Worm (Caenorhabditis elegans) whole organism, mixed stage, embryonic: ENCODE results near the gene F58F9.3.

Experiments used
- M03D4.4 ChIP-seq: sonication (generic microtip); optimal IDR thresholded peaks from 2 replicates; lab custom pipeline; 2017; ENCODE audit warnings: mild to moderate bottlenecking, missing genetic modification characterization, missing compliant biosample characterization
- blmp-1 ChIP-seq: fragments of 150-350 bp; optimal IDR thresholded peaks from 2 replicates; lab custom pipeline; 2014; ENCODE audit warnings: missing biosample characterization, missing genetic modification characterization
- ceh-83 ChIP-seq: fragments of 200-800 bp; sonication (Bioruptor generic); optimal IDR thresholded peaks from 2 replicates; lab custom pipeline; 2018; ENCODE audit warnings: mild to moderate bottlenecking, missing genetic modification characterization, missing compliant biosample characterization
- ces-1 ChIP-seq: fragments of 150-350 bp; optimal IDR thresholded peaks from 2 replicates; lab custom pipeline; 2014; ENCODE audit warnings: missing biosample characterization, missing genetic modification reagents, missing genetic modification characterization
- cnd-1 ChIP-seq: fragments of 200-800 bp; sonication (Bioruptor generic); optimal IDR thresholded peaks from 2 replicates; lab custom pipeline; 2018; ENCODE audit warnings: mild to moderate bottlenecking, missing genetic modification characterization, missing compliant biosample characterization
- drap-1 ChIP-seq: fragments of 200-800 bp; sonication (Bioruptor generic); optimal IDR thresholded peaks from 3 replicates; lab custom pipeline; 2018; ENCODE audit warnings: mild to moderate bottlenecking, missing genetic modification characterization, missing compliant biosample characterization
- elt-1 ChIP-seq: sonication (generic microtip); optimal IDR thresholded peaks from 2 replicates; lab custom pipeline; 2017; ENCODE audit warnings: missing genetic modification characterization, mild to moderate bottlenecking, missing compliant biosample characterization, antibody characterized with exemption, moderate library complexity, borderline replicate concordance; ENCODE audit not compliant: insufficient read depth
- elt-3 ChIP-seq: fragments of 150-350 bp; optimal IDR thresholded peaks from 2 replicates; lab custom pipeline; 2014; ENCODE audit warnings: missing biosample characterization, missing genetic modification characterization
- flh-1 ChIP-seq: fragments of 200-800 bp; sonication (Bioruptor generic); optimal IDR thresholded peaks from 2 replicates; lab custom pipeline; 2018; ENCODE audit warnings: mild to moderate bottlenecking, missing genetic modification characterization, moderate library complexity, missing compliant biosample characterization
- hlh-1 ChIP-seq: fragments of 150-350 bp; optimal IDR thresholded peaks from 2 replicates; lab custom pipeline; 2014; ENCODE audit warnings: missing biosample characterization, missing genetic modification reagents, missing genetic modification characterization
- lin-13 ChIP-seq: fragments of 150-350 bp; optimal IDR thresholded peaks from 2 replicates; lab custom pipeline; 2014; ENCODE audit warnings: missing biosample characterization, missing genetic modification characterization
- lin-32 ChIP-seq: fragments of 200-800 bp; sonication (Bioruptor generic); optimal IDR thresholded peaks from 2 replicates; lab custom pipeline; 2018; ENCODE audit warnings: mild to moderate bottlenecking, missing genetic modification characterization, missing compliant biosample characterization
- lsy-2 ChIP-seq: fragments of 150-350 bp; optimal IDR thresholded peaks from 2 replicates; lab custom pipeline; 2014; ENCODE audit warnings: missing biosample characterization, missing genetic modification characterization
- mab-5 ChIP-seq: fragments of 150-350 bp; optimal IDR thresholded peaks from 2 replicates; lab custom pipeline; 2014; ENCODE audit warnings: missing biosample characterization, missing genetic modification characterization
- mep-1 ChIP-seq: fragments of 150-350 bp; optimal IDR thresholded peaks from 2 replicates; lab custom pipeline; 2017; ENCODE audit warnings: missing biosample characterization, missing genetic modification reagents, missing genetic modification characterization, inconsistent platforms
- mls-2 ChIP-seq: sonication (generic microtip); optimal IDR thresholded peaks from 2 replicates; lab custom pipeline; 2016; ENCODE audit warnings: mild to moderate bottlenecking, missing genetic modification characterization, moderate library complexity, missing compliant biosample characterization
- nhr-12 ChIP-seq: fragments of 150-350 bp; optimal IDR thresholded peaks from 2 replicates; lab custom pipeline; 2014; ENCODE audit warnings: missing biosample characterization, missing genetic modification characterization
- nhr-2 ChIP-seq: fragments of 150-350 bp; optimal IDR thresholded peaks from 2 replicates; lab custom pipeline; 2014; ENCODE audit warnings: missing biosample characterization, missing genetic modification characterization
- nhr-237 ChIP-seq: fragments of 150-350 bp; optimal IDR thresholded peaks from 2 replicates; lab custom pipeline; 2014; ENCODE audit warnings: missing biosample characterization, missing genetic modification characterization
- nhr-76 ChIP-seq: sonication (generic microtip); optimal IDR thresholded peaks from 2 replicates; lab custom pipeline; 2017; ENCODE audit warnings: missing biosample characterization, missing genetic modification characterization
- pha-4 ChIP-seq: fragments of 150-350 bp; optimal IDR thresholded peaks from 2 replicates; lab custom pipeline; 2018; ENCODE audit warnings: missing biosample characterization, missing genetic modification reagents, missing genetic modification characterization
- sem-2 ChIP-seq: fragments of 200-800 bp; sonication (Bioruptor generic); optimal IDR thresholded peaks from 2 replicates; lab custom pipeline; 2018; ENCODE audit warnings: mild to moderate bottlenecking, missing genetic modification characterization, missing compliant biosample characterization
- snpc-4 ChIP-seq: fragments of 150-350 bp; optimal IDR thresholded peaks from 2 replicates; lab custom pipeline; 2014; ENCODE audit warnings: missing biosample characterization, missing genetic modification characterization
- tbx-8 ChIP-seq: fragments of 200-800 bp; sonication (Bioruptor generic); optimal IDR thresholded peaks from 2 replicates; lab custom pipeline; 2018; ENCODE audit warnings: mild to moderate bottlenecking, missing genetic modification characterization, moderate library complexity, missing compliant biosample characterization
- unc-120 ChIP-seq: sonication (generic microtip); optimal IDR thresholded peaks from 2 replicates; lab custom pipeline; 2017; ENCODE audit warnings: missing genetic modification characterization, missing compliant biosample characterization; ENCODE audit not compliant: poor library complexity, severe bottlenecking
- unc-62 ChIP-seq: fragments of 150-350 bp; optimal IDR thresholded peaks from 2 replicates; lab custom pipeline; 2014; ENCODE audit warnings: missing biosample characterization, missing genetic modification reagents, missing genetic modification characterization
- zip-8 ChIP-seq: fragments of 150-350 bp; optimal IDR thresholded peaks from 2 replicates; lab custom pipeline; 2014; ENCODE audit warnings: missing biosample characterization, missing genetic modification characterization
- ztf-11 ChIP-seq: fragments of 150-350 bp; optimal IDR thresholded peaks from 2 replicates; lab custom pipeline; 2014; ENCODE audit warnings: missing biosample characterization, missing genetic modification characterization

Gene F58F9.3

ce11 chrIV:6259732-6260131 is 26.7 kb downstream of the F58F9.3 start, which contains the start of gene nlp-16:
TSS of gene nlp-16 (minus strand) at chrIV:6259832.
- TF ChIP-seq blmp-1 (tag; lab: Kevin White, UChicago), result no peak
- TF ChIP-seq, all 35 proteins: peak for 0

- TF ChIP-seq mep-1 (tag; lab: Kevin White, UChicago) (no peak), tbx-8 (GFP tag; lab: Kevin White, UChicago) (no peak), nhr-76 (tag; lab: Kevin White, UChicago) (no peak), M03D4.4 (tag; lab: Kevin White, UChicago) (no peak), mls-2 (no peak), lin-13 (tag; lab: Kevin White, UChicago) (no peak), hlh-1 (tag; lab: Kevin White, UChicago) (no peak)
These were observed 30.2 kb downstream of the F58F9.3 start, which contains the start of gene srv-28 for ce11 chrIV:6263244-6263643. TSS of gene srv-28 (minus strand) at chrIV:6263344.

ce11 chrIV:6266499-6266898 is 33.5 kb downstream of the F58F9.3 start, which contains the start of gene srv-29:
TSS of gene srv-29 (minus strand) at chrIV:6266599.
- no peak for TF ChIP-seq ztf-11 (tag; lab: Kevin White, UChicago)
- no peak for TF ChIP-seq nhr-237 (tag; lab: Kevin White, UChicago)
- no peak for TF ChIP-seq mls-2
- TF ChIP-seq drap-1 (GFP tag; lab: Kevin White, UChicago), result no peak
- no peak for TF ChIP-seq cnd-1 (tag; lab: Kevin White, UChicago)
- no peak for TF ChIP-seq lin-32
- TF ChIP-seq nhr-12 (tag; lab: Kevin White, UChicago), result no peak
- no peak for TF ChIP-seq zip-8 (tag; lab: Kevin White, UChicago)
- no peak for TF ChIP-seq ces-1 (GFP tag; lab: Kevin White, UChicago)
- no peak for TF ChIP-seq sem-2
- no peak for TF ChIP-seq pha-4 (tag; lab: Kevin White, UChicago)
- no peak for TF ChIP-seq nhr-2 (tag; lab: Kevin White, UChicago)
- no peak for TF ChIP-seq unc-120 (tag; lab: Kevin White, UChicago)
- no peak for TF ChIP-seq M03D4.4 (tag; lab: Kevin White, UChicago)

ce11 chrIV:6269346-6269745 is 36.3 kb downstream of the F58F9.3 start, which contains the start of gene srv-30:
TSS of gene srv-30 (minus strand) at chrIV:6269446.
- TF ChIP-seq sem-2 (no peak), nhr-76 (tag; lab: Kevin White, UChicago) (no peak), ztf-11 (tag; lab: Kevin White, UChicago) (no peak), mls-2 (no peak), zip-8 (tag; lab: Kevin White, UChicago) (no peak), mab-5 (tag; lab: Kevin White, UChicago) (no peak), nhr-2 (tag; lab: Kevin White, UChicago) (no peak), flh-1 (GFP tag; lab: Kevin White, UChicago) (no peak), hlh-1 (tag; lab: Kevin White, UChicago) (no peak), elt-1 (tag; lab: Kevin White, UChicago) (no peak), ces-1 (GFP tag; lab: Kevin White, UChicago) (no peak), ceh-83 (GFP tag; lab: Kevin White, UChicago) (no peak), unc-120 (tag; lab: Kevin White, UChicago) (no peak)
- TF ChIP-seq, all 35 proteins: peak for 0

ce11 chrIV:6271923-6272322 is 38.9 kb downstream of the F58F9.3 start, which contains the start of gene srv-31:
TSS of gene srv-31 (minus strand) at chrIV:6272023.
- TF ChIP-seq flh-1 (GFP tag; lab: Kevin White, UChicago) (no peak), nhr-12 (tag; lab: Kevin White, UChicago) (no peak), unc-120 (tag; lab: Kevin White, UChicago) (no peak), mls-2 (no peak), unc-62 (no peak), elt-3 (no peak), lin-32 (no peak), lsy-2 (no peak), hlh-1 (tag; lab: Kevin White, UChicago) (no peak), pha-4 (tag; lab: Kevin White, UChicago) (no peak), cnd-1 (tag; lab: Kevin White, UChicago) (no peak), mep-1 (tag; lab: Kevin White, UChicago) (no peak), elt-1 (tag; lab: Kevin White, UChicago) (no peak), snpc-4 (tag; lab: Kevin White, UChicago) (no peak), nhr-2 (tag; lab: Kevin White, UChicago) (no peak)
